Worm (Caenorhabditis elegans) whole organism, early embryonic: ENCODE data around the gene Y43F8B.11.

Experiments
- B0310.2 ChIP-seq: sonication (generic microtip); optimal IDR thresholded peaks from 2 replicates; lab custom pipeline; 2016; ENCODE audit warnings: mild to moderate bottlenecking, missing genetic modification characterization, missing compliant biosample characterization
- F13C5.2 ChIP-seq: sonication (generic microtip); optimal IDR thresholded peaks from 2 replicates; lab custom pipeline; 2017; ENCODE audit warnings: mild to moderate bottlenecking, missing genetic modification characterization, inconsistent platforms, missing compliant biosample characterization
- aly-1 ChIP-seq: sonication (generic microtip); optimal IDR thresholded peaks from 2 replicates; lab custom pipeline; 2016; ENCODE audit warnings: missing genetic modification characterization, missing compliant biosample characterization
- ama-1 ChIP-seq: fragments of 150-350 bp; optimal IDR thresholded peaks from 2 replicates; lab custom pipeline; 2014
- ceh-13 ChIP-seq: fragments of 200-800 bp; sonication (Bioruptor generic); optimal IDR thresholded peaks from 2 replicates; lab custom pipeline; 2018; ENCODE audit warnings: mild to moderate bottlenecking, missing genetic modification characterization, missing compliant biosample characterization
- ceh-36 ChIP-seq: sonication (generic microtip); optimal IDR thresholded peaks from 2 replicates; lab custom pipeline; 2016; ENCODE audit warnings: missing genetic modification characterization, inconsistent platforms, missing compliant biosample characterization
- ets-7 ChIP-seq: sonication (generic microtip); optimal IDR thresholded peaks from 2 replicates; lab custom pipeline; 2016; ENCODE audit warnings: missing genotype, missing genetic modification characterization, missing compliant biosample characterization
- flt-1 ChIP-seq: fragments of 200-800 bp; sonication (Bioruptor generic); IDR thresholded peaks from 2 replicates; pipeline ENCODE4 v1.3.6; 2022; ENCODE audit warnings: missing genetic modification characterization, missing compliant biosample characterization
- hmbx-1 ChIP-seq: sonication (generic microtip); optimal IDR thresholded peaks from 2 replicates; lab custom pipeline; 2016; ENCODE audit warnings: mild to moderate bottlenecking, missing genetic modification characterization, missing compliant biosample characterization
- hmg-4 ChIP-seq: fragments of 200-800 bp; sonication (Bioruptor generic); optimal IDR thresholded peaks from 2 replicates; lab custom pipeline; 2018; ENCODE audit warnings: mild to moderate bottlenecking, missing genetic modification characterization, missing compliant biosample characterization
- hnd-1 ChIP-seq: sonication (generic microtip); optimal IDR thresholded peaks from 2 replicates; lab custom pipeline; 2016; ENCODE audit warnings: missing genetic modification characterization, missing compliant biosample characterization
- pes-1 ChIP-seq: fragments of 200-800 bp; sonication (Bioruptor generic); IDR thresholded peaks from 2 replicates; pipeline ENCODE4 v1.3.6; 2022; ENCODE audit warnings: missing genetic modification reagents, missing genetic modification characterization, missing compliant biosample characterization
- scrt-1 ChIP-seq: fragments of 200-800 bp; sonication (Bioruptor generic); IDR thresholded peaks from 2 replicates; pipeline ENCODE4 v1.3.6; 2022; ENCODE audit warnings: missing genetic modification characterization, missing compliant biosample characterization
- sea-1 ChIP-seq: fragments of 200-800 bp; sonication (Bioruptor generic); conservative IDR thresholded peaks from 2 replicates; pipeline ENCODE4 v1.3.6; 2022; ENCODE audit warnings: missing genetic modification characterization, missing compliant biosample characterization
- tbx-11 ChIP-seq: fragments of 200-800 bp; sonication (Bioruptor generic); IDR thresholded peaks from 2 replicates; pipeline ENCODE4 v1.3.6; 2022; ENCODE audit warnings: missing genetic modification characterization, missing compliant biosample characterization
- tbx-37 ChIP-seq: fragments of 200-800 bp; sonication (Bioruptor generic); conservative IDR thresholded peaks from 2 replicates; pipeline ENCODE4 v1.3.6; 2022; ENCODE audit warnings: missing genetic modification reagents, missing genetic modification characterization, missing compliant biosample characterization
- tra-4 ChIP-seq: sonication (generic microtip); optimal IDR thresholded peaks from 2 replicates; lab custom pipeline; 2017; ENCODE audit warnings: missing genetic modification characterization, missing compliant biosample characterization

Y43F8B.11 gene

DNA sequence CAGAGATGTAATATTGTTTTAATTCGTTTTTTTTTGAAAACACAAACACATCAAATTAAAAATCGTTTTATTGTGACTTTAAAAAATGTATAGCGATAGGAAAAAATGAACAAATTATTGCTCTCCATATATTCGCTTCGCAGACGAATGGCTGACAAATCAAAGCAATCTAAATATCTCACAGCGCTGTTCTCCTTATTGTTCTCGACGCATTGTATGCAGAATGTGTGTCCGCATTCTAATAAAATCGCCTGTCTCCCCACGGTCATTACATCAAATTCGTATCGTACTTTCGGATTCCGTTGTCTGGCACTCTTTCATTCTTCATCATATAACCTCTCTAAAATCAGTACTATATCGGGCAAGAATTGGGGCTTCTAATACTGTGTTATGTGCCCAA, 7.4 kb downstream of the Y43F8B.11 start, which contains the start of gene Y43F8B.9:
TSS of gene Y43F8B.9 (plus strand) at position 301 of the 400 bp plus-strand sequence.
- TF ChIP-seq tra-4 (tag; lab: Kevin White, UChicago) (no peak), aly-1 (tag; lab: Kevin White, UChicago) (no peak), pes-1 (GFP tag; lab: Robert Waterston, UW) (no peak), tbx-37 (GFP tag; lab: Robert Waterston, UW) (no peak), tbx-11 (no peak), ets-7 (tag; lab: Kevin White, UChicago) (no peak), ama-1 (no peak), F13C5.2 (no peak), B0310.2 (no peak), flt-1 (GFP tag; lab: Robert Waterston, UW) (no peak), hmbx-1 (tag; lab: Kevin White, UChicago) (no peak), sea-1 (GFP tag; lab: Robert Waterston, UW) (no peak), hmg-4 (GFP tag; lab: Kevin White, UChicago) (no peak), hnd-1 (tag; lab: Kevin White, UChicago) (no peak), ceh-13 (GFP tag; lab: Kevin White, UChicago) (no peak), scrt-1 (no peak), ceh-36 (tag; lab: Kevin White, UChicago) (no peak)

- TF ChIP-seq ceh-36 (tag; lab: Kevin White, UChicago) (no peak), tra-4 (tag; lab: Kevin White, UChicago) (no peak)
Observed at ce11 chrV:19482535-19482934, 12.1 kb downstream of the Y43F8B.11 start, which contains the start of gene Y43F8B.22. Gene Y43F8B.22, plus strand, starts transcription at chrV:19482835.

- TF ChIP-seq ama-1, result no peak
- no peak for TF ChIP-seq flt-1 (GFP tag; lab: Robert Waterston, UW)
Observed at ce11 chrV:19484507-19484906, 14.0 kb downstream of the Y43F8B.11 start, which contains the start of gene Y43F8B.17. Gene Y43F8B.17, plus strand, starts transcription at chrV:19484721.

ce11 chrV:19485261-19485660, 14.8 kb downstream of the Y43F8B.11 start, which contains the start of gene Y43F8B.28:
Gene Y43F8B.28, plus strand, starts transcription at chrV:19485319.
- TF ChIP-seq aly-1 (tag; lab: Kevin White, UChicago) (no peak), hmg-4 (GFP tag; lab: Kevin White, UChicago) (no peak), ceh-13 (GFP tag; lab: Kevin White, UChicago) (no peak), sea-1 (GFP tag; lab: Robert Waterston, UW) (no peak), tra-4 (tag; lab: Kevin White, UChicago) (no peak), tbx-11 (no peak), F13C5.2 (no peak), B0310.2 (no peak), hmbx-1 (tag; lab: Kevin White, UChicago) (no peak), ets-7 (tag; lab: Kevin White, UChicago) (no peak), pes-1 (GFP tag; lab: Robert Waterston, UW) (no peak), scrt-1 (no peak), ceh-36 (tag; lab: Kevin White, UChicago) (no peak), ama-1 (no peak)

DNA sequence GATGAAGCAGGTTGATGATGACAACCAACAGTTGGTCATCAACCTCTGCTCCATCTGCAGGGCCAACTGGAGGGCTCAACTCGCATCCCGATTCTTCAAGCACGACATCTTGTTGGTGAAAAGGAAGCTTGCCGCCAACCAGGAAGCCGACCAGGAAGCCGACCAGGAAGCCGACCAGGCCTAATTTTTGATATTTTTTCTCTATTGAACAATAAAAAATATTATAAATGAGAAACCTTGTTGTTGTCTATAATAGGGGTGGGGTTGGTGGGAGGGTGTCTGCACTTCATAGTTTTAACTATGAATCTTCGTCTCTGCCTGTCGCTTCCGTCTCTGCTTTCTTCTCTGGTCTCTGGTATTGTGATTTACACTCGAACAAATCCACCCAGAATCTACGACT, 15.2 kb downstream of the Y43F8B.11 start, which contains the start of gene Y43F8B.18:
TSS of gene Y43F8B.18 (plus strand) at position 301 of the 400 bp plus-strand sequence.
- no peak for TF ChIP-seq hmbx-1 (tag; lab: Kevin White, UChicago)
- TF ChIP-seq aly-1 (tag; lab: Kevin White, UChicago), result no peak
- no peak for TF ChIP-seq B0310.2
- no peak for TF ChIP-seq F13C5.2
- no peak for TF ChIP-seq flt-1 (GFP tag; lab: Robert Waterston, UW)
- no peak for TF ChIP-seq tbx-37 (GFP tag; lab: Robert Waterston, UW)
- TF ChIP-seq hmg-4 (GFP tag; lab: Kevin White, UChicago), result no peak
- no peak for TF ChIP-seq ceh-36 (tag; lab: Kevin White, UChicago)
- no peak for TF ChIP-seq tra-4 (tag; lab: Kevin White, UChicago)
- TF ChIP-seq ama-1, result no peak
- no peak for TF ChIP-seq scrt-1
- TF ChIP-seq tbx-11, result no peak
- no peak for TF ChIP-seq ets-7 (tag; lab: Kevin White, UChicago)
- TF ChIP-seq hnd-1 (tag; lab: Kevin White, UChicago), result no peak
- TF ChIP-seq pes-1 (GFP tag; lab: Robert Waterston, UW), result no peak
- no peak for TF ChIP-seq ceh-13 (GFP tag; lab: Kevin White, UChicago)
- no peak for TF ChIP-seq sea-1 (GFP tag; lab: Robert Waterston, UW)

DNA sequence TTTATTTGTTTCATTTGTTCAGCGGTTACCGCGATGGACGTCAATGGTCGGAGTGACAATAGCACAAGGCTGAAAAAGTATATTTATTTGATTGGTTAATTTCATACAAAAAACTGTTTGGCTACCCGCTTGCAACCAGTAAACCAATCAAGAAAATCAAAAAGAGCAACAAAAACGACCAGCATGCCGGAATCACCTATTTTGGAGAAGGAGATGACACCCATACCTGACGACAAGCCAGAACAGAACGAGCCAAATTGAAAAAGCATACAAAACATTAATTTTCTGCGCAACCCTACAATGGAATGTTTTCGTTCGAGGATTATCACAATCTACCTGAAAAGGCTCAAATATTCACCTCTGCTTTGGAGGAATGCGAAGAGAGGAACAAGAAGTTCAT, 20.0 kb downstream of the Y43F8B.11 start, which contains the start of gene Y43F8B.7:
TSS of gene Y43F8B.7 (plus strand) at position 301 of the 400 bp plus-strand sequence.
- TF ChIP-seq ceh-13 (GFP tag; lab: Kevin White, UChicago) (no peak), aly-1 (tag; lab: Kevin White, UChicago) (no peak), tra-4 (tag; lab: Kevin White, UChicago) (no peak), scrt-1 (no peak), ets-7 (tag; lab: Kevin White, UChicago) (no peak), tbx-37 (GFP tag; lab: Robert Waterston, UW) (no peak), ceh-36 (tag; lab: Kevin White, UChicago) (no peak), B0310.2 (no peak), ama-1 (no peak)

- no peak for TF ChIP-seq scrt-1
Observed at ce11 chrV:19491302-19491701, 20.8 kb downstream of the Y43F8B.11 start, which contains the start of gene Y43F8B.29. Gene Y43F8B.29, plus strand, starts transcription at chrV:19491602.

DNA sequence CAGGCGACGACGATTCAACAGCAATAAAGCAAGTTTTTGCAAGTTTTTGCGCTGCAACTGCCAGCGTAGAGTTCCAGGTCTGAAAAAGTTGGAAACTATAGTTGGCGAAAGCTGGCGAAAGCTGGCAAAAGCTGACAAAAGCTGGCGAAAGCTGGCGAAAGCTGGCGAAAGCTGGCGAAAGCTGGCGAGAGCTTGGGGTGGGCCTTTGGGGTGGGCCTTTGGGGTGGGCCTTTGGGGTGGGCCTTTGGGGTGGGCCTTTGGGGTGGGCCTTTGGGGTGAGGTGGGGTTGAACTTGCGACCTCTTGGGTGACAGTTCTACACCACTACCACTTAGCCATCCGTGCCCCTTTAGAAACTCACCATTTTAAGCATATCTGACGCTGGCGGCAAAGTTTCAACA, 24.7 kb downstream of the Y43F8B.11 start:
- TF ChIP-seq tra-4 (tag; lab: Kevin White, UChicago) (no peak), hmg-4 (GFP tag; lab: Kevin White, UChicago) (no peak), hmbx-1 (tag; lab: Kevin White, UChicago) (no peak), ceh-36 (tag; lab: Kevin White, UChicago) (no peak), tbx-11 (no peak), hnd-1 (tag; lab: Kevin White, UChicago) (no peak), pes-1 (GFP tag; lab: Robert Waterston, UW) (no peak), tbx-37 (GFP tag; lab: Robert Waterston, UW) (no peak), scrt-1 (no peak), sea-1 (GFP tag; lab: Robert Waterston, UW) (no peak), ceh-13 (GFP tag; lab: Kevin White, UChicago) (no peak), B0310.2 (no peak), aly-1 (tag; lab: Kevin White, UChicago) (no peak), F13C5.2 (no peak), flt-1 (GFP tag; lab: Robert Waterston, UW) (no peak), ama-1 (no peak), ets-7 (tag; lab: Kevin White, UChicago) (no peak)
